Comparison of ENCODE assay signal across 1 fruit fly cellular context in genomic region chrX:16391397-16391796, dm6.
TF ChIP-seq lines count a peak whose summit lies in the region.

Gene TH1, minus strand, starts transcription at chrX:16391438.
Gene mei-41, plus strand, starts transcription at chrX:16391698.

TF ChIP-seq in whole organism, embryonic, 481 proteins besides CTCF, POLR2A, EP300 and RAD21 (continued from another document and continues in another):
- TF ChIP-seq CG17186 (GFP tag; optimal IDR thresholded peaks at IDR 0.05; lab: Kevin White, UChicago) (peak; percentile 86), Ptx1 (GFP tag; IDR thresholded peaks at IDR 0.05; lab: Robert Waterston, UW) (peak; percentile 97), CG6854 (GFP tag; optimal IDR thresholded peaks at IDR 0.05; lab: Kevin White, UChicago) (peak; percentile 37), Hr51 (GFP tag; optimal IDR thresholded peaks at IDR 0.05; lab: Kevin White, UChicago) (peak in 1 of 2 experiments; percentile 51), CG14710 (tag; optimal IDR thresholded peaks at IDR 0.05; lab: Kevin White, UChicago) (peak; percentile 94), Sry-δ (GFP tag; optimal IDR thresholded peaks at IDR 0.05; lab: Kevin White, UChicago) (peak; percentile 46), CG18599 (GFP tag; optimal IDR thresholded peaks at IDR 0.05; lab: Kevin White, UChicago) (peak; percentile 83), knrl (GFP tag; IDR thresholded peaks at IDR 0.05; lab: Robert Waterston, UW; ENCODE audit: partially characterized antibody) (peak; percentile 70), nom (GFP tag; optimal IDR thresholded peaks at IDR 0.05; lab: Kevin White, UChicago) (no peak), Sry-β (GFP tag; optimal IDR thresholded peaks at IDR 0.05; lab: Kevin White, UChicago) (peak; percentile 56), CG7372 (GFP tag; IDR thresholded peaks at IDR 0.05; lab: Robert Waterston, UW) (peak; percentile 97), az2 (GFP tag; optimal IDR thresholded peaks at IDR 0.05; lab: Kevin White, UChicago) (peak; percentile 84), gce (GFP tag; IDR thresholded peaks at IDR 0.05; lab: Robert Waterston, UW) (peak; percentile 85; the same call in 2 of the 3 replicates), CG11504 (tag; optimal IDR thresholded peaks at IDR 0.05; lab: Kevin White, UChicago) (no peak), CG11456 (GFP tag; IDR thresholded peaks at IDR 0.05; lab: Robert Waterston, UW) (peak; percentile 95), sima (GFP tag; optimal IDR thresholded peaks at IDR 0.05; lab: Kevin White, UChicago) (no peak), ato (GFP tag; IDR thresholded peaks at IDR 0.05; lab: Robert Waterston, UW; ENCODE audit: partially characterized antibody) (no peak), H2.0 (GFP tag; IDR thresholded peaks at IDR 0.05; lab: Robert Waterston, UW) (peak; percentile 94), Pdp1 (GFP tag; optimal IDR thresholded peaks at IDR 0.05; lab: Kevin White, UChicago) (peak in 1 of 2 experiments; percentile 67), CG15696 (tag; optimal IDR thresholded peaks at IDR 0.05; lab: Kevin White, UChicago) (peak; percentile 93), Ets97D (GFP tag; optimal IDR thresholded peaks at IDR 0.05; lab: Kevin White, UChicago) (peak; percentile 49), fu2 (GFP tag; optimal IDR thresholded peaks at IDR 0.05; lab: Kevin White, UChicago) (peak; percentile 7), CG6254 (GFP tag; optimal IDR thresholded peaks at IDR 0.05; lab: Kevin White, UChicago) (no peak), Myb (GFP tag; optimal IDR thresholded peaks at IDR 0.05; lab: Kevin White, UChicago) (peak; percentile 12), sens-2 (GFP tag; IDR thresholded peaks at IDR 0.05; lab: Robert Waterston, UW) (peak; percentile 84), pros (GFP tag; optimal IDR thresholded peaks at IDR 0.05; lab: Kevin White, UChicago) (no peak), inv (GFP tag; IDR thresholded peaks at IDR 0.05; lab: Robert Waterston, UW; ENCODE audit: partially characterized antibody) (0 out of 2 replicates have a peak, but pooled peaks have one; percentile 22), cg (GFP tag; optimal IDR thresholded peaks at IDR 0.05; lab: Kevin White, UChicago) (no peak), CG34224 (GFP tag; IDR thresholded peaks at IDR 0.05; lab: Robert Waterston, UW; ENCODE audit: partially characterized antibody) (no peak), slou (GFP tag; optimal IDR thresholded peaks at IDR 0.05; lab: Kevin White, UChicago) (no peak), CG1024 (GFP tag; IDR thresholded peaks at IDR 0.05; lab: Robert Waterston, UW) (peak; percentile 92), CG12744 (GFP tag; optimal IDR thresholded peaks at IDR 0.05; lab: Kevin White, UChicago) (no peak), Blimp-1 (GFP tag; optimal IDR thresholded peaks at IDR 0.05; lab: Kevin White, UChicago) (no peak), dmrt99B (tag; optimal IDR thresholded peaks at IDR 0.05; lab: Kevin White, UChicago) (peak; percentile 93), CG2116 (GFP tag; optimal IDR thresholded peaks at IDR 0.05; lab: Kevin White, UChicago) (peak; percentile 70), CG17612 (GFP tag; IDR thresholded peaks at IDR 0.05; lab: Robert Waterston, UW) (peak; percentile 85), Opbp (GFP tag; IDR thresholded peaks at IDR 0.05; lab: Robert Waterston, UW; ENCODE audit: partially characterized antibody) (no peak), ken (GFP tag; IDR thresholded peaks at IDR 0.05; lab: Robert Waterston, UW) (peak; percentile 96), CG6765 (GFP tag; optimal IDR thresholded peaks at IDR 0.05; lab: Kevin White, UChicago) (peak; percentile 19), vnd (GFP tag; IDR thresholded peaks at IDR 0.05; lab: Robert Waterston, UW; ENCODE audit: partially characterized antibody) (peak; percentile 48; the same call in 1 of the 3 replicates), CG8478 (optimal IDR thresholded peaks at IDR 0.05; lab: Kevin White, UChicago) (no peak), CG17568 (GFP tag; optimal IDR thresholded peaks at IDR 0.05; lab: Kevin White, UChicago) (no peak), B-H1 (GFP tag; IDR thresholded peaks at IDR 0.05; lab: Robert Waterston, UW) (peak; percentile 93), CG12299 (tag; optimal IDR thresholded peaks at IDR 0.05; lab: Kevin White, UChicago) (peak; percentile 80), tx (GFP tag; optimal IDR thresholded peaks at IDR 0.05; lab: Kevin White, UChicago) (peak; percentile 21), zen (tag; optimal IDR thresholded peaks at IDR 0.05; lab: Kevin White, UChicago) (peak; percentile 93), Doc2 (GFP tag; IDR thresholded peaks at IDR 0.05; lab: Robert Waterston, UW) (peak; percentile 79; the same call in 1 of the 2 replicates), Oaz (GFP tag; IDR thresholded peaks at IDR 0.05; lab: Robert Waterston, UW) (peak; percentile 81), dan (GFP tag; IDR thresholded peaks at IDR 0.05; lab: Robert Waterston, UW) (peak; percentile 75; the same call in 1 of the 2 replicates), dati (GFP tag; IDR thresholded peaks at IDR 0.05; lab: Robert Waterston, UW) (peak; percentile 90), pan (optimal IDR thresholded peaks at IDR 0.05; lab: Kevin White, UChicago) (no peak), pan (GFP tag; optimal IDR thresholded peaks at IDR 0.05 in 1 of 2, IDR thresholded peaks at IDR 0.05 in 1 of 2) (peak in 1 of 2 experiments; percentile 96), chinmo (GFP tag; IDR thresholded peaks at IDR 0.05; lab: Robert Waterston, UW; ENCODE audit: partially characterized antibody) (0 out of 4 replicates have a peak, but pooled peaks have one; percentile 13), Hmr (GFP tag; optimal IDR thresholded peaks at IDR 0.05; lab: Kevin White, UChicago) (no peak), CG14014 (GFP tag; IDR thresholded peaks at IDR 0.05; lab: Robert Waterston, UW) (peak; percentile 96), CG6683 (GFP tag; optimal IDR thresholded peaks at IDR 0.05; lab: Kevin White, UChicago) (peak; percentile 54), Rx (GFP tag; IDR thresholded peaks at IDR 0.05; lab: Robert Waterston, UW) (peak; percentile 93), Ravus (GFP tag; IDR thresholded peaks at IDR 0.05; lab: Robert Waterston, UW) (peak; percentile 87), ttk (GFP tag; IDR thresholded peaks at IDR 0.05; lab: Robert Waterston, UW) (peak; percentile 96), CG1529 (GFP tag; optimal IDR thresholded peaks at IDR 0.05; lab: Kevin White, UChicago) (no peak), CG17361 (GFP tag; IDR thresholded peaks at IDR 0.05; lab: Robert Waterston, UW) (no peak; the same call in 2 of the 3 replicates), dysf (GFP tag; IDR thresholded peaks at IDR 0.05; lab: Robert Waterston, UW) (peak; percentile 96), Bdp1 (GFP tag; optimal IDR thresholded peaks at IDR 0.05; lab: Kevin White, UChicago) (peak; percentile 48), B-H2 (GFP tag; optimal IDR thresholded peaks at IDR 0.05; lab: Kevin White, UChicago) (no peak), CG13287 (GFP tag; IDR thresholded peaks at IDR 0.05; lab: Robert Waterston, UW; ENCODE audit: partially characterized antibody) (peak; percentile 57), Side (GFP tag; optimal IDR thresholded peaks at IDR 0.05; lab: Kevin White, UChicago) (no peak), CG3407 (GFP tag; optimal IDR thresholded peaks at IDR 0.05; lab: Kevin White, UChicago) (peak; percentile 74), HmgZ (tag; optimal IDR thresholded peaks at IDR 0.05; lab: Kevin White, UChicago) (peak; percentile 79), br (optimal IDR thresholded peaks at IDR 0.05; lab: Kevin White, UChicago) (no peak), CG3838 (GFP tag; optimal IDR thresholded peaks at IDR 0.05; lab: Kevin White, UChicago) (peak; percentile 7), maf-S (GFP tag; optimal IDR thresholded peaks at IDR 0.05; lab: Kevin White, UChicago) (no peak), CG30431 (GFP tag; optimal IDR thresholded peaks at IDR 0.05; lab: Kevin White, UChicago) (peak; percentile 88), CG16813 (GFP tag; IDR thresholded peaks at IDR 0.05; lab: Robert Waterston, UW; ENCODE audit: partially characterized antibody) (peak; percentile 37; the same call in 2 of the 3 replicates), seq (GFP tag; IDR thresholded peaks at IDR 0.05; lab: Robert Waterston, UW) (peak; percentile 92), CG7556 (GFP tag; optimal IDR thresholded peaks at IDR 0.05; lab: Kevin White, UChicago) (no peak), CG2875 (GFP tag; optimal IDR thresholded peaks at IDR 0.05; lab: Kevin White, UChicago) (peak; percentile 56), chif (GFP tag; optimal IDR thresholded peaks at IDR 0.05; lab: Kevin White, UChicago) (peak in 1 of 2 experiments; percentile 52), CG7839 (tag; optimal IDR thresholded peaks at IDR 0.05; lab: Kevin White, UChicago) (peak; percentile 96), E2f1 (GFP tag; IDR thresholded peaks at IDR 0.05; lab: Robert Waterston, UW) (peak; percentile 95), Dp (GFP tag; optimal IDR thresholded peaks at IDR 0.05; lab: Kevin White, UChicago) (peak; percentile 52), CG13894 (tag; optimal IDR thresholded peaks at IDR 0.05; lab: Kevin White, UChicago) (no peak), sisA (GFP tag; IDR thresholded peaks at IDR 0.05; lab: Robert Waterston, UW) (peak; percentile 95), CG12104 (GFP tag; optimal IDR thresholded peaks at IDR 0.05; lab: Kevin White, UChicago) (peak; percentile 81), NfI (GFP tag; optimal IDR thresholded peaks at IDR 0.05; lab: Kevin White, UChicago) (peak; percentile 85), CG12659 (GFP tag; optimal IDR thresholded peaks at IDR 0.05; lab: Kevin White, UChicago) (peak; percentile 94), ind (GFP tag; optimal IDR thresholded peaks at IDR 0.05; lab: Kevin White, UChicago) (peak; percentile 85), CG9797 (GFP tag; optimal IDR thresholded peaks at IDR 0.05; lab: Kevin White, UChicago) (peak; percentile 78), CG1233 (GFP tag; optimal IDR thresholded peaks at IDR 0.05; lab: Kevin White, UChicago) (peak; percentile 75), Atf6 (GFP tag; IDR thresholded peaks at IDR 0.05; lab: Robert Waterston, UW) (peak; percentile 93), CG10565 (GFP tag; optimal IDR thresholded peaks at IDR 0.05; lab: Kevin White, UChicago) (no peak), CG14050 (GFP tag; IDR thresholded peaks at IDR 0.05; lab: Robert Waterston, UW) (peak; percentile 89), crc (GFP tag; optimal IDR thresholded peaks at IDR 0.05; lab: Kevin White, UChicago) (no peak), CG15073 (GFP tag; optimal IDR thresholded peaks at IDR 0.05; lab: Kevin White, UChicago) (peak; percentile 52), jumu (GFP tag; optimal IDR thresholded peaks at IDR 0.05; lab: Kevin White, UChicago) (peak; percentile 53), YL-1 (GFP tag; optimal IDR thresholded peaks at IDR 0.05; lab: Kevin White, UChicago) (peak; percentile 75), hkb (optimal IDR thresholded peaks at IDR 0.05; lab: Kevin White, UChicago) (no peak), hkb (GFP tag; IDR thresholded peaks at IDR 0.05; lab: Robert Waterston, UW) (peak; percentile 94), bbx (GFP tag; IDR thresholded peaks at IDR 0.05; lab: Robert Waterston, UW; ENCODE audit: partially characterized antibody) (0 out of 2 replicates have a peak, but pooled peaks have one; percentile 12), Max (GFP tag; optimal IDR thresholded peaks at IDR 0.05; lab: Kevin White, UChicago) (peak; percentile 79), fru (optimal IDR thresholded peaks at IDR 0.05; lab: Kevin White, UChicago) (no peak), CG8765 (GFP tag; IDR thresholded peaks at IDR 0.05; lab: Robert Waterston, UW) (peak; percentile 93), gsb-n (tag; optimal IDR thresholded peaks at IDR 0.05; lab: Kevin White, UChicago) (peak; percentile 90), Dref (GFP tag; IDR thresholded peaks at IDR 0.05; lab: Robert Waterston, UW) (peak; percentile 70), CG9437 (GFP tag; optimal IDR thresholded peaks at IDR 0.05; lab: Kevin White, UChicago) (peak; percentile 80), Mad (GFP tag; optimal IDR thresholded peaks at IDR 0.05; lab: Kevin White, UChicago) (peak; percentile 78), CG8359 (GFP tag; optimal IDR thresholded peaks at IDR 0.05; lab: Kevin White, UChicago; ENCODE audit: borderline replicate concordance) (peak; percentile 55), CG11398 (GFP tag; optimal IDR thresholded peaks at IDR 0.05; lab: Kevin White, UChicago) (no peak), HLH4C (GFP tag; IDR thresholded peaks at IDR 0.05; lab: Robert Waterston, UW; ENCODE audit: partially characterized antibody) (peak; percentile 43; the same call in 1 of the 3 replicates), sc (optimal IDR thresholded peaks at IDR 0.05; lab: Kevin White, UChicago) (no peak), sc (GFP tag; optimal IDR thresholded peaks at IDR 0.05; lab: Kevin White, UChicago) (peak; percentile 74), Dbx (GFP tag; IDR thresholded peaks at IDR 0.05; lab: Robert Waterston, UW) (peak; percentile 95), CG10321 (GFP tag; IDR thresholded peaks at IDR 0.05; lab: Robert Waterston, UW) (peak; percentile 11; the same call in 1 of the 2 replicates), CG4820 (GFP tag; optimal IDR thresholded peaks at IDR 0.05; lab: Kevin White, UChicago) (peak; percentile 82), unpg (GFP tag; optimal IDR thresholded peaks at IDR 0.05; lab: Kevin White, UChicago) (no peak), twi (tag; optimal IDR thresholded peaks at IDR 0.05; lab: Kevin White, UChicago) (peak; percentile 87), E2f2 (GFP tag; IDR thresholded peaks at IDR 0.05; lab: Robert Waterston, UW) (peak; percentile 76), tap (tag; optimal IDR thresholded peaks at IDR 0.05; lab: Kevin White, UChicago) (no peak), cato (GFP tag; optimal IDR thresholded peaks at IDR 0.05; lab: Kevin White, UChicago; ENCODE audit: borderline replicate concordance) (peak; percentile 74), wor (GFP tag; IDR thresholded peaks at IDR 0.05; lab: Robert Waterston, UW) (peak; percentile 93), NC2α (GFP tag; optimal IDR thresholded peaks at IDR 0.05; lab: Kevin White, UChicago) (no peak), Jarid2 (GFP tag; optimal IDR thresholded peaks at IDR 0.05; lab: Kevin White, UChicago) (no peak), CG17912 (GFP tag; optimal IDR thresholded peaks at IDR 0.05; lab: Kevin White, UChicago) (peak; percentile 38), CG10147 (GFP tag; optimal IDR thresholded peaks at IDR 0.05; lab: Kevin White, UChicago) (no peak), otp (GFP tag; IDR thresholded peaks at IDR 0.05; lab: Robert Waterston, UW) (peak; percentile 92), MTF-1 (GFP tag; optimal IDR thresholded peaks at IDR 0.05; lab: Kevin White, UChicago; ENCODE audit: borderline replicate concordance) (peak; percentile 19), CG12071 (GFP tag; optimal IDR thresholded peaks at IDR 0.05; lab: Kevin White, UChicago) (no peak), NK7.1 (GFP tag; optimal IDR thresholded peaks at IDR 0.05; lab: Kevin White, UChicago) (peak; percentile 5), bigmax (GFP tag; optimal IDR thresholded peaks at IDR 0.05; lab: Kevin White, UChicago) (peak; percentile 13)
